ENCODE assay signal across 2 fruit fly cellular contexts in the genomic region with DNA sequence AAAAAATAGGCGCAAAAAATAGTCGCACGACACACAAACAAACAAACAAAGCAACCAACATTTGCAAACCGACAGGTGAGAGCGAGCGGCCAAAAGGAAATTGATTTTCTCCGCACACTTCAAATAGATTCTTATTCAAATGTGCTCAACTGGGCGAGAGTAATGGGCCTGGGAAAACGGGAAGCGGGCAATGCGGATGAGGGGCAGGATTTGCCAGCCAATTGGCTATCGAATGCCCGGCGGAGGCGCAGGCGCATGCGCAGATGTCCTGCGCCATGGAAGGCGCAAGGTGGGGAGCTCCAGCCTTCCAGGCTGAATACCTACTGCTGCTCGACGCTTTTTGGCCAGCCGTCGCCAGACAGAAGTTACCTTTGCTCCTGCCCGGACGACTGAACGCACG.
TF ChIP-seq lines count a peak whose summit lies in the region.

Gene ChAT (plus strand): TSS at position 352 of the 400 bp plus-strand sequence.
Gene VAChT (plus strand): TSS at position 352 of the 400 bp plus-strand sequence.

- no peak for TF ChIP-seq CTCF in whole organism, embryonic (GFP tag; optimal IDR thresholded peaks at IDR 0.05; lab: Kevin White, UChicago)

TF ChIP-seq in whole organism, adult, 20 proteins besides CTCF, POLR2A, EP300 and RAD21:
- TF ChIP-seq CG11617 (GFP tag; optimal IDR thresholded peaks at IDR 0.05; lab: Kevin White, UChicago) (no peak), Crg-1 (GFP tag; optimal IDR thresholded peaks at IDR 0.05; lab: Kevin White, UChicago) (no peak), cic (GFP tag; optimal IDR thresholded peaks at IDR 0.05; lab: Kevin White, UChicago) (no peak), cnc (optimal IDR thresholded peaks at IDR 0.05; lab: Kevin White, UChicago) (no peak), pad (GFP tag; optimal IDR thresholded peaks at IDR 0.05; lab: Kevin White, UChicago) (peak; percentile 77), CG7101 (tag; optimal IDR thresholded peaks at IDR 0.05; lab: Kevin White, UChicago) (no peak)

TF ChIP-seq in whole organism, embryonic, 481 proteins besides CTCF, POLR2A, EP300 and RAD21:
- TF ChIP-seq crol (GFP tag; IDR thresholded peaks at IDR 0.05; lab: Robert Waterston, UW) (peak; percentile 33; the same call in 1 of the 2 replicates), Nf-YB (GFP tag; optimal IDR thresholded peaks at IDR 0.05; lab: Kevin White, UChicago) (peak; percentile 74), abd-A (tag; optimal IDR thresholded peaks at IDR 0.05; lab: Kevin White, UChicago) (peak; percentile 71), Nf-YC (tag; optimal IDR thresholded peaks at IDR 0.05; lab: Kevin White, UChicago) (peak; percentile 87), Elba2 (GFP tag; optimal IDR thresholded peaks at IDR 0.05; lab: Kevin White, UChicago) (no peak), ewg (GFP tag; optimal IDR thresholded peaks at IDR 0.05; lab: Kevin White, UChicago) (peak; percentile 86), onecut (GFP tag; IDR thresholded peaks at IDR 0.05; lab: Robert Waterston, UW) (peak; percentile 67; the same call in 1 of the 2 replicates), pfk (GFP tag; optimal IDR thresholded peaks at IDR 0.05; lab: Kevin White, UChicago) (peak; percentile 55), Meics (GFP tag; optimal IDR thresholded peaks at IDR 0.05; lab: Kevin White, UChicago) (no peak), gfzf (GFP tag; optimal IDR thresholded peaks at IDR 0.05; lab: Kevin White, UChicago) (no peak), Deaf1 (tag; optimal IDR thresholded peaks at IDR 0.05; lab: Kevin White, UChicago) (peak; percentile 31), CG8290 (GFP tag; optimal IDR thresholded peaks at IDR 0.05; lab: Kevin White, UChicago) (no peak), CG8290 (tag; optimal IDR thresholded peaks at IDR 0.05; lab: Kevin White, UChicago) (no peak)
